Worm (Caenorhabditis elegans): ENCODE measurements around the gene W06B4.2.

- TF ChIP-seq unc-3 (GFP tag; conservative IDR thresholded peaks at IDR 0.05) (no peak), unc-3 (tag; optimal IDR thresholded peaks at IDR 0.05) (no peak), pha-4 (tag; optimal IDR thresholded peaks at IDR 0.05) (no peak), ceh-2 (tag; optimal IDR thresholded peaks at IDR 0.05) (no peak), odd-2 (tag; optimal IDR thresholded peaks at IDR 0.05) (no peak), ceh-48 (tag; optimal IDR thresholded peaks at IDR 0.05) (no peak), hlh-30 (tag; optimal IDR thresholded peaks at IDR 0.05; ENCODE audit: insufficient read depth) (no peak)
Measured at ce11 chrII:4462842-4463241, 5.1 kb upstream of the W06B4.2 start.
